Worm (Caenorhabditis elegans): ENCODE data around the gene C39E9.7.

The C39E9.7 gene

ce11 chrIV:13033516-13033915 is 43.0 kb downstream of the C39E9.7 start:
- TF ChIP-seq nhr-25 (tag; optimal IDR thresholded peaks at IDR 0.05) (no peak), nhr-6 (tag; optimal IDR thresholded peaks at IDR 0.05) (no peak), dmd-4 (tag; optimal IDR thresholded peaks at IDR 0.05) (no peak), nhr-77 (tag; optimal IDR thresholded peaks at IDR 0.05) (no peak), blmp-1 (tag; optimal IDR thresholded peaks at IDR 0.05; ENCODE audit: insufficient read depth) (no peak), ceh-16 (tag; optimal IDR thresholded peaks at IDR 0.05) (no peak), ztf-1 (GFP tag; conservative IDR thresholded peaks at IDR 0.05) (no peak), peb-1 (tag; optimal IDR thresholded peaks at IDR 0.05) (no peak), elt-1 (tag; optimal IDR thresholded peaks at IDR 0.05) (no peak), snpc-4 (tag; optimal IDR thresholded peaks at IDR 0.05) (no peak), elt-3 (tag; optimal IDR thresholded peaks at IDR 0.05) (no peak), nhr-11 (tag; optimal IDR thresholded peaks at IDR 0.05) (no peak), ZK546.5 (tag; optimal IDR thresholded peaks at IDR 0.05) (no peak), unc-55 (GFP tag; optimal IDR thresholded peaks at IDR 0.05) (no peak)

ce11 chrIV:13032153-13032552 is 44.4 kb downstream of the C39E9.7 start:
- TF ChIP-seq nhr-6 (tag; optimal IDR thresholded peaks at IDR 0.05) (no peak), aly-2 (tag; optimal IDR thresholded peaks at IDR 0.05) (no peak), nhr-129 (tag; optimal IDR thresholded peaks at IDR 0.05) (peak; percentile 19)

DNA sequence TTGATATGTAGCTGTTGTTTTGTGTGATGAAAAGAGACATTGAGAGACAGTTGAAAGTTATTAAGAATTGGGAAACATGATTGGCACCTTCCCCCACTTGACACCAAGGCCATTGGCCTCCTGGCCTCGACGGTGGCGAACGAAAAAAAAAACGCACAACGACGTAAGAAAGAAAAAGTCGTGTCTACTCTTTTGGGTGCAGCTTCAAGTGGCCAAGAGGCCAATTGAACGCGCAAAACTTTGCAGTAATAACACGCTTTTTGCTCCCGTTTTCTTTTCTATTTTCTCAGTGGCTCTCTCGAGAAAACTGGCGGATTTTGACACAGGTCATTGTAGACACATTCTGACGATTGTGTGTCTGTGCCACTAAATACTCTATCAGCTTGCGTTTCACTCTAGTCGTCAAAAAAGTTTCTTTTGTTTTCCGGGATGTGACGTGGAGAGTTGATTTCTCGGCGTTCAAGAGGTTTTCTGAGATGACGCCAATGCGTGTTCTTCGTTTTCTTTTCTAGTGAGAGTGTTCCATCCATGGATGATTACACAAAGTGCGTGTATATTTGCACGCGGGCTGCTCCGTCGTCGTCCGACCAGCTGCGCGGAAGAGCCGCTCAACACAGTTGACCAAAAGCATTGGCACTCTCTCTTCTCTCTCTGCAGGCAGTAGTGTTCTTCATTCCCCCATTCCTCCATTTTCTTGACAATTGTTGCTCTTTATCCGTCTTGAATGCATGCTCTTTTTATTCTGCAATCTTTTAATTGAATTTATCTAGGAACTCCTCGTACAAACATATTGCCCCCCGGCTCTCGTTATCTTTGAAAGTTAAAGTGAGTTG is 45.8 kb downstream of the C39E9.7 start:
- TF ChIP-seq ztf-4 (tag; optimal IDR thresholded peaks at IDR 0.05) = peak; percentile 5
- no peak for TF ChIP-seq R02D3.7 (tag; optimal IDR thresholded peaks at IDR 0.05)
- peak; percentile 8 for TF ChIP-seq nhr-25 (tag; optimal IDR thresholded peaks at IDR 0.05)

DNA sequence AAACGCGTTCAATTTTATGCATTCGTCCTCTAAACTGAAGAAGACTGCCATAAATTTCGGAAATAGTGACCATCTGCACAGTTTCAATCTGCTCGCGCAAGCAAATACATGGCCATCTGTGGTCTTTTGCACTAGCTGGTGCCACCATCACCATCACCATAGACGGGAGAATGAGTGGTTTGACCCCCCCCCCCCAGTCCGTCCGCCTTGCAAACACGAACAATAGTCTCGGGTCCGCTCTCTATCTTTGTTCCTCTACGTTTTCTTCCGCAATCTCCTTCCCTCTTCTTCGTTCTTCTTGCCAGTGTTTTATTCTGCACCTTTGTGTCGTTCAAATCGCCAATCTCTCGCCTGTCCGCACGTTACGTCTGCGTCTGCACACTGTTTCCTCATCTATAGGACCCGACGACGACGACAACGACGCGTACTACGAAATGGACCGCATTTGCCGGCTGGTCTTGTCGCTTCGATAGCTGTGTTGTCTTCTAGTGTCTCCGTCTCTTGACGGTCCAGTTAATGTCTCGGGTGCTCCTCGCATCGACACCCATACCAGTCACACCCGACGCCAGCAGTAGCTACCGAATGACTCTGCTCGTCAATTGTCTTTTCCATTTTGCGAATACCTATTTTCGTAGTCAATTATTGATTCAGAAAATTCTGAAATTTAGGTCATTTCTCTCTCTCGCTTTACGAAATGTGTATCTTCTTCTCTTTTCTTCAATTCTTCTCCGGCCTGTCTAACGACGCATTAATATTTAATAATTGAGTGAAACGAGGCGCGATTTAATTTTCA is 46.6 kb downstream of the C39E9.7 start:
- TF ChIP-seq ceh-16 (tag; optimal IDR thresholded peaks at IDR 0.05) = no peak
- TF ChIP-seq lin-39 (tag; optimal IDR thresholded peaks at IDR 0.05) = no peak
- peak; percentile 51 for TF ChIP-seq zag-1 (tag; optimal IDR thresholded peaks at IDR 0.05)
- no peak for TF ChIP-seq mdl-1 (tag; optimal IDR thresholded peaks at IDR 0.05)
- TF ChIP-seq skn-1 (tag; optimal IDR thresholded peaks at IDR 0.05) = no peak
- no peak for TF ChIP-seq R02D3.7 (tag; optimal IDR thresholded peaks at IDR 0.05)
- no peak for TF ChIP-seq nhr-10 (tag; optimal IDR thresholded peaks at IDR 0.05)
- no peak for TF ChIP-seq mbf-1 (tag; optimal IDR thresholded peaks at IDR 0.05)
- no peak for TF ChIP-seq nhr-21 (tag; optimal IDR thresholded peaks at IDR 0.05)
- no peak for TF ChIP-seq ztf-1 (GFP tag; conservative IDR thresholded peaks at IDR 0.05)
- TF ChIP-seq unc-55 (GFP tag; optimal IDR thresholded peaks at IDR 0.05) = peak; percentile 22
- TF ChIP-seq crh-2 (tag; optimal IDR thresholded peaks at IDR 0.05) = no peak
- TF ChIP-seq peb-1 (tag; optimal IDR thresholded peaks at IDR 0.05) = no peak
- TF ChIP-seq nhr-237 (tag; optimal IDR thresholded peaks at IDR 0.05) = no peak
- TF ChIP-seq sma-3 (GFP tag; optimal IDR thresholded peaks at IDR 0.05) = no peak
- TF ChIP-seq nhr-6 (tag; optimal IDR thresholded peaks at IDR 0.05) = no peak
- TF ChIP-seq nhr-12 (tag; optimal IDR thresholded peaks at IDR 0.05) = no peak
- no peak for TF ChIP-seq Y55F3AM.14 (GFP tag; optimal IDR thresholded peaks at IDR 0.05)
- peak; percentile 21 for TF ChIP-seq sma-9 (GFP tag; optimal IDR thresholded peaks at IDR 0.05)
- TF ChIP-seq sma-9 (tag; optimal IDR thresholded peaks at IDR 0.05) = no peak
- no peak for TF ChIP-seq elt-3 (tag; optimal IDR thresholded peaks at IDR 0.05)
- no peak for TF ChIP-seq nhr-23 (tag; optimal IDR thresholded peaks at IDR 0.05)
- no peak for TF ChIP-seq mab-5 (tag; optimal IDR thresholded peaks at IDR 0.05)
- no peak for TF ChIP-seq nhr-25 (tag; optimal IDR thresholded peaks at IDR 0.05)
- no peak for TF ChIP-seq dmd-4 (tag; optimal IDR thresholded peaks at IDR 0.05)
- TF ChIP-seq F13H6.1 (tag; optimal IDR thresholded peaks at IDR 0.05) = peak; percentile 21
- TF ChIP-seq ztf-11 (tag; optimal IDR thresholded peaks at IDR 0.05) = no peak
- TF ChIP-seq lin-13 (GFP tag; optimal IDR thresholded peaks at IDR 0.05) = no peak
- TF ChIP-seq unc-39 (tag; optimal IDR thresholded peaks at IDR 0.05) = no peak
- no peak for TF ChIP-seq ztf-4 (tag; optimal IDR thresholded peaks at IDR 0.05)
- TF ChIP-seq nhr-129 (tag; optimal IDR thresholded peaks at IDR 0.05) = peak; percentile 83
- no peak for TF ChIP-seq egl-27 (tag; optimal IDR thresholded peaks at IDR 0.05)
